Worm (Caenorhabditis elegans) whole organism, midembryonic: Measurements from ENCODE around the gene F21D9.1.

ENCODE experiments used
- T22C8.4 ChIP-seq: fragments of 200-800 bp; sonication (Bioruptor generic); IDR thresholded peaks from 2 replicates; pipeline ENCODE4 v1.3.6; 2022; ENCODE audit warnings: missing genetic modification characterization, missing compliant biosample characterization
- flt-1 ChIP-seq: fragments of 200-800 bp; sonication (Bioruptor generic); IDR thresholded peaks from 2 replicates; pipeline ENCODE4 v1.3.6; 2022; ENCODE audit warnings: missing genetic modification characterization, missing compliant biosample characterization
- tab-1 ChIP-seq: fragments of 200-800 bp; sonication (Bioruptor generic); IDR thresholded peaks from 2 replicates; pipeline ENCODE4 v1.3.6; 2022; ENCODE audit warnings: missing genetic modification characterization, missing compliant biosample characterization

DNA sequence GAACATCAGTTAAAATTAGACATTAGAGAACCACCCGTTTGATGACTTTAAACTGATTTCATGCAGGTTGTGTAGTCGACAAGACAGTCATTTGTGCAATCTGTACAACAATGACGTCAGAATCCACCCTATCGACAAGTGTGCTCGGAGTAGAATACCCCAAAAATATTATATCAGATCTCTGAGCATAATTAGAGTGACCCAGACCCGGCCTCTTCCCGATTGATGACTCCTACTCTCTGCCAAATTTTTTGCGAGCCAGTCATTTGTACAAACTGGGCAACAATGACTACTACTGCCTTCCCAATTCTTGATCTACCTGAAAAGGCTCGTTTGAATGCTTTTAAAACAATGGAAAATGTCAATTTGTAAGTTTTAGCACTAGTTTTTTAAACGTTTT lies 24.1 kb upstream of the F21D9.1 start, which contains the start of the genes fbxb-115 and fbxb-1:
- TF ChIP-seq T22C8.4 (GFP tag; lab: Robert Waterston, UW) (no peak), flt-1 (GFP tag; lab: Robert Waterston, UW) (no peak), tab-1 (GFP tag; lab: Robert Waterston, UW) (no peak)
